Worm (Caenorhabditis elegans): ENCODE results near the gene atrn-1.

Gene atrn-1

DNA sequence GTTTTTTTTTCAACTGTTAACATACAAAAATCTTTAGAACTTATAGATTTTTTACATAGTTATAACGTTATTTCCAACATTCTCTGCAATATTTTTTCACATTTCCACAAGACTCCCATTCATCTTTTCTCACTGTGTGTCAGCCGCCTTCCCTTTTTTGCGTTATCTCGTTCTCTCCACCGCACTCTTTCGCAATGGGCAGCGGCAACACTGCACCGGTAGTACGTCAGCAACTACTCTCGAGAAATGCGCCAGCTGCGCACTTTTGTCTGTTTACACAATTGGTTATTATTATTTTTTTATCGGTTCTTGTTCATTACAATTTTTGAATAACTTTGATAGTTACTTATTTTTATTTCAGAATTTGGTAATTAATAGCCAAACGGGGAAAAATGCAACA lies 35.6 kb downstream of the atrn-1 start, which contains the start of gene C05G5.2 (continued):
- TF ChIP-seq lir-3 (tag; optimal IDR thresholded peaks at IDR 0.05; ENCODE audit: poor library complexity) (peak; percentile 71), snpc-4 (tag; optimal IDR thresholded peaks at IDR 0.05) (peak; percentile 88), blmp-1 (tag; optimal IDR thresholded peaks at IDR 0.05) (peak; percentile 85), F16B12.6 (tag; optimal IDR thresholded peaks at IDR 0.05) (peak; percentile 71), pqm-1 (tag; optimal IDR thresholded peaks at IDR 0.05) (no peak), aha-1 (tag; optimal IDR thresholded peaks at IDR 0.05) (peak; percentile 3), nhr-90 (tag; optimal IDR thresholded peaks at IDR 0.05; ENCODE audit: poor library complexity) (peak; percentile 84), fkh-4 (tag; optimal IDR thresholded peaks at IDR 0.05; ENCODE audit: borderline replicate concordance) (no peak), egl-27 (tag; optimal IDR thresholded peaks at IDR 0.05) (no peak), sptf-1 (tag; optimal IDR thresholded peaks at IDR 0.05) (no peak), sup-37 (GFP tag; optimal IDR thresholded peaks at IDR 0.05) (no peak), mef-2 (tag; optimal IDR thresholded peaks at IDR 0.05) (peak; percentile 17), irx-1 (tag; optimal IDR thresholded peaks at IDR 0.05) (peak; percentile 57), xbp-1 (tag; optimal IDR thresholded peaks at IDR 0.05) (peak; percentile 82), lin-35 (GFP tag; optimal IDR thresholded peaks at IDR 0.05) (peak; percentile 71 to 87), nhr-237 (tag; optimal IDR thresholded peaks at IDR 0.05) (peak; percentile 38), unc-130 (tag; optimal IDR thresholded peaks at IDR 0.05) (peak; percentile 75), fos-1 (tag; optimal IDR thresholded peaks at IDR 0.05) (peak; percentile 36), mdl-1 (tag; optimal IDR thresholded peaks at IDR 0.05) (peak in 1 of 2 experiments; percentile 84), sox-4 (tag; optimal IDR thresholded peaks at IDR 0.05) (peak; percentile 5), jun-1 (tag; optimal IDR thresholded peaks at IDR 0.05) (peak; percentile 80), ceh-90 (tag; optimal IDR thresholded peaks at IDR 0.05) (no peak), nhr-84 (tag; optimal IDR thresholded peaks at IDR 0.05) (no peak), nhr-71 (tag; optimal IDR thresholded peaks at IDR 0.05) (peak; percentile 90), ceh-63 (GFP tag; optimal IDR thresholded peaks at IDR 0.05) (no peak), snu-23 (GFP tag; optimal IDR thresholded peaks at IDR 0.05) (peak; percentile 93), fkh-8 (tag; optimal IDR thresholded peaks at IDR 0.05) (peak; percentile 92), pax-3 (tag; optimal IDR thresholded peaks at IDR 0.05) (peak; percentile 59), elt-3 (tag; optimal IDR thresholded peaks at IDR 0.05) (peak in 3 of 6 experiments; percentile 42 to 95 (median 79)), nhr-85 (tag) (peak; percentile 90), C16A3.4 (tag; optimal IDR thresholded peaks at IDR 0.05) (peak; percentile 95), mab-9 (GFP tag; IDR thresholded peaks at IDR 0.05) (no peak), pag-3 (tag; optimal IDR thresholded peaks at IDR 0.05; ENCODE audit: borderline replicate concordance, insufficient read depth) (peak; percentile 42), unc-30 (tag; optimal IDR thresholded peaks at IDR 0.05) (no peak), lin-39 (tag; optimal IDR thresholded peaks at IDR 0.05) (no peak), nhr-20 (tag; optimal IDR thresholded peaks at IDR 0.05) (peak; percentile 92), skn-1 (tag; optimal IDR thresholded peaks at IDR 0.05) (peak; percentile 95), ama-1 (optimal IDR thresholded peaks at IDR 0.05) (no peak), ceh-88 (GFP tag; IDR thresholded peaks at IDR 0.05) (no peak; the same call in 1 of the 2 replicates), hpl-2 (GFP tag; optimal IDR thresholded peaks at IDR 0.05) (peak; percentile 59), ztf-11 (tag; optimal IDR thresholded peaks at IDR 0.05) (peak in 1 of 2 experiments; percentile 4), unc-98 (GFP tag; IDR thresholded peaks at IDR 0.05) (no peak), nhr-47 (tag; optimal IDR thresholded peaks at IDR 0.05) (peak; percentile 88), mep-1 (tag; optimal IDR thresholded peaks at IDR 0.05) (peak; percentile 95), unc-86 (tag; optimal IDR thresholded peaks at IDR 0.05) (peak; percentile 77), alr-1 (tag; optimal IDR thresholded peaks at IDR 0.05; ENCODE audit: borderline replicate concordance) (no peak), swsn-7 (tag; optimal IDR thresholded peaks at IDR 0.05) (peak; percentile 89), nhr-11 (tag; optimal IDR thresholded peaks at IDR 0.05) (no peak), nhr-28 (tag; optimal IDR thresholded peaks at IDR 0.05) (no peak), C04F5.9 (tag; optimal IDR thresholded peaks at IDR 0.05) (peak; percentile 33), rnt-1 (tag; optimal IDR thresholded peaks at IDR 0.05) (peak; percentile 84), lin-14 (GFP tag; optimal IDR thresholded peaks at IDR 0.05) (peak; percentile 98), fkh-10 (GFP tag; optimal IDR thresholded peaks at IDR 0.05) (peak; percentile 66), nhr-12 (tag; optimal IDR thresholded peaks at IDR 0.05) (no peak)

Data from whole organism, L1 larva.